Fruit fly (Drosophila melanogaster) whole organism, adult: ENCODE data around the gene CG32106.

ENCODE experiments used
- CG11617 ChIP-seq: fragments of 200-800 bp; sonication (Bioruptor generic); optimal IDR thresholded peaks from 2 replicates; lab custom pipeline; 2017; ENCODE audit warnings: mild to moderate bottlenecking, missing biosample characterization, missing genetic modification reagents, missing genetic modification characterization
- CG12768 ChIP-seq: fragments of 200-800 bp; sonication (Bioruptor generic); optimal IDR thresholded peaks from 2 replicates; lab custom pipeline; 2017; ENCODE audit warnings: missing biosample characterization, missing genetic modification characterization, mild to moderate bottlenecking, moderate library complexity, missing genetic modification reagents
- CG1620 ChIP-seq: fragments of 200-800 bp; sonication (Bioruptor generic); optimal IDR thresholded peaks from 2 replicates; lab custom pipeline; 2016; ENCODE audit warnings: missing biosample characterization, missing genetic modification characterization
- CG33017 ChIP-seq: fragments of 200-800 bp; sonication (Bioruptor generic); optimal IDR thresholded peaks from 2 replicates; lab custom pipeline; 2018; ENCODE audit warnings: missing biosample characterization, mild to moderate bottlenecking, missing genetic modification characterization, moderate library complexity
- CG5204 ChIP-seq: fragments of 200-800 bp; sonication (Bioruptor generic); optimal IDR thresholded peaks from 2 replicates; lab custom pipeline; 2016; ENCODE audit warnings: missing biosample characterization, missing genetic modification characterization
- CG7045 ChIP-seq: fragments of 200-800 bp; sonication (Bioruptor generic); optimal IDR thresholded peaks from 2 replicates; lab custom pipeline; 2017; ENCODE audit warnings: missing biosample characterization, mild to moderate bottlenecking, missing genetic modification characterization
- Mnt ChIP-seq: fragments of 200-800 bp; sonication (Bioruptor generic); optimal IDR thresholded peaks from 2 replicates; lab custom pipeline; 2016; ENCODE audit warnings: missing biosample characterization, mild to moderate bottlenecking, missing genetic modification characterization
- cic ChIP-seq: fragments of 200-800 bp; sonication (Bioruptor generic); optimal IDR thresholded peaks from 2 replicates; lab custom pipeline; 2017; ENCODE audit warnings: missing biosample characterization, mild to moderate bottlenecking, missing genetic modification characterization, moderate library complexity
- cnc ChIP-seq, 2 experiments: fragments of >200 bp; optimal IDR thresholded peaks; 2 replicates each; lab custom pipeline; 2017
- kay ChIP-seq: fragments of 200-800 bp; sonication (Bioruptor generic); peaks from one replicate; lab custom pipeline; 2016; ENCODE audit warnings: missing biosample characterization, missing genetic modification characterization, borderline replicate concordance
- ovo ChIP-seq: fragments of 200-800 bp; sonication (Bioruptor generic); optimal IDR thresholded peaks from 2 replicates; lab custom pipeline; 2016; ENCODE audit warnings: missing biosample characterization, missing genetic modification characterization
- tj ChIP-seq: fragments of 200-800 bp; sonication (Bioruptor generic); optimal IDR thresholded peaks from 3 replicates; lab custom pipeline; 2017; ENCODE audit warnings: missing biosample characterization, mild to moderate bottlenecking, missing genetic modification characterization, moderate library complexity
- toe ChIP-seq: fragments of 200-800 bp; sonication (Bioruptor generic); optimal IDR thresholded peaks from 2 replicates; lab custom pipeline; 2016; ENCODE audit warnings: missing biosample characterization, missing genetic modification characterization

DNA sequence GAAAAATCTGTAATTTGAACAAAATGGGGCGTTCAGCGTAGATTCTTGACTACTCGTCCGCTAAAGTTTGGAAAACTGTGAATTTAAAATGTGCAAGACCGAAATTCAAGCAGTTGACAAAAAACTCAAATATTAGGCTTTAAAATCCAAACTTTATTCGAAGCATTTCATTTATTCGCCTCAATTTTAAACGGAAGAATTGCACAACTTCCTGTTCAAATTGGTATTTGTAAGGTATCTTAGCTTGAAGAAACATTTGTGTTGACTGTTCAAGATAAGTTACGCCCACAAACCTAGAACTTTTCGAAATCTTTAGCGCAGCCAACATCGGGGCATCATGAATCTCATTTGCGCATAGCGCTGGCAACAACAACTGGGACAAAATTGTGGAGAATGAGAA is at the start of gene CG32106:
- no peak for TF ChIP-seq cnc (optimal IDR thresholded peaks at IDR 0.05; lab: Kevin White, UChicago)
- no peak for TF ChIP-seq kay (GFP tag; lab: Kevin White, UChicago)
- TF ChIP-seq tj (GFP tag; lab: Kevin White, UChicago): no peak
- no peak for TF ChIP-seq CG5204 (GFP tag; lab: Kevin White, UChicago)
- TF ChIP-seq CG11617: no peak
- TF ChIP-seq ovo (GFP tag; lab: Kevin White, UChicago): no peak
- TF ChIP-seq cic: no peak
- TF ChIP-seq CG12768 (GFP tag; lab: Kevin White, UChicago): no peak
- no peak for TF ChIP-seq CG1620
- no peak for TF ChIP-seq Mnt (GFP tag; lab: Kevin White, UChicago)
- no peak for TF ChIP-seq CG33017
- no peak for TF ChIP-seq toe (GFP tag; lab: Kevin White, UChicago)
- no peak for TF ChIP-seq CG7045 (GFP tag; lab: Kevin White, UChicago)
